Worm (Caenorhabditis elegans) whole organism, young adult: Measurements from ENCODE around the gene C01G10.1.
A peak's percentile ranks its signal among the peaks of the same experiment; 100 is the strongest.

Experiments
- B0019.2 ChIP-seq: fragments of 200-800 bp; sonication (Bioruptor generic); conservative IDR thresholded peaks from 2 replicates; pipeline ENCODE4 v1.3.6; 2022; ENCODE audit warnings: missing genetic modification reagents, missing genetic modification characterization, missing compliant biosample characterization
- B0035.1 ChIP-seq: sonication (generic microtip); optimal IDR thresholded peaks from 2 replicates; lab custom pipeline; 2016; ENCODE audit warnings: missing genetic modification characterization, mild to moderate bottlenecking, missing compliant biosample characterization, missing genotype, missing genetic modification reagents
- C17E4.6 ChIP-seq: fragments of 200-800 bp; sonication (Bioruptor generic); IDR thresholded peaks from 2 replicates; pipeline ENCODE4 v1.3.6; 2022; ENCODE audit warnings: missing genetic modification reagents, missing genetic modification characterization, missing compliant biosample characterization
- F33H1.4 ChIP-seq: fragments of 200-800 bp; sonication (Bioruptor generic); IDR thresholded peaks from 2 replicates; pipeline ENCODE4 v1.3.6; 2022; ENCODE audit warnings: missing genetic modification reagents, missing genetic modification characterization, missing compliant biosample characterization
- F39B2.1 ChIP-seq: fragments of 200-800 bp; sonication (Bioruptor generic); IDR thresholded peaks from 2 replicates; pipeline ENCODE4 v1.3.6; 2022; ENCODE audit warnings: missing genetic modification reagents, missing genetic modification characterization, missing compliant biosample characterization
- F49E8.2 ChIP-seq: sonication (generic microtip); optimal IDR thresholded peaks from 3 replicates; lab custom pipeline; 2017; ENCODE audit warnings: missing genetic modification characterization, mild to moderate bottlenecking, missing compliant biosample characterization, antibody characterized with exemption, moderate library complexity; ENCODE audit not compliant: insufficient read depth
- F52B5.7 ChIP-seq: sonication (generic microtip); optimal IDR thresholded peaks from 2 replicates; lab custom pipeline; 2016; ENCODE audit warnings: mild to moderate bottlenecking, missing genetic modification characterization, missing compliant biosample characterization
- F57A8.1 ChIP-seq: fragments of 200-800 bp; sonication (Bioruptor generic); optimal IDR thresholded peaks from 2 replicates; lab custom pipeline; 2018; ENCODE audit warnings: mild to moderate bottlenecking, missing genetic modification characterization, moderate library complexity, missing compliant biosample characterization
- K12H6.12 ChIP-seq: fragments of 200-800 bp; sonication (Bioruptor generic); optimal IDR thresholded peaks from 2 replicates; lab custom pipeline; 2018; ENCODE audit warnings: mild to moderate bottlenecking, missing genetic modification characterization, missing compliant biosample characterization
- T26A5.8 ChIP-seq: sonication (generic microtip); optimal IDR thresholded peaks from 2 replicates; lab custom pipeline; 2016; ENCODE audit warnings: missing genetic modification characterization, missing compliant biosample characterization
- ZK185.1 ChIP-seq: sonication (generic microtip); optimal IDR thresholded peaks from 2 replicates; lab custom pipeline; 2016; ENCODE audit warnings: mild to moderate bottlenecking, missing genetic modification characterization, missing compliant biosample characterization; ENCODE audit not compliant: poor library complexity, severe bottlenecking
- aptf-2 ChIP-seq: fragments of 200-800 bp; sonication (Bioruptor generic); conservative IDR thresholded peaks from 2 replicates; pipeline ENCODE4 v1.3.6; 2022; ENCODE audit warnings: missing genetic modification reagents, missing genetic modification characterization, missing compliant biosample characterization
- aptf-3 ChIP-seq: fragments of 200-800 bp; sonication (Bioruptor generic); IDR thresholded peaks from 2 replicates; pipeline ENCODE4 v1.3.6; 2022; ENCODE audit warnings: missing genetic modification characterization, missing compliant biosample characterization
- bed-1 ChIP-seq: fragments of 200-800 bp; sonication (Bioruptor generic); IDR thresholded peaks from 2 replicates; pipeline ENCODE4 v1.3.6; 2022; ENCODE audit warnings: missing genetic modification reagents, missing genetic modification characterization, missing compliant biosample characterization
- ccch-3 ChIP-seq: fragments of 200-800 bp; sonication (Bioruptor generic); optimal IDR thresholded peaks from 2 replicates; lab custom pipeline; 2018; ENCODE audit warnings: mild to moderate bottlenecking, missing genetic modification characterization, missing compliant biosample characterization
- cebp-1 ChIP-seq, 2 experiments: fragments of 200-800 bp in 1 of 2; sonication (Bioruptor generic) in 1 of 2; sonication (generic microtip) in 1 of 2; IDR thresholded peaks in 1 of 2; optimal IDR thresholded peaks in 1 of 2; 2 replicates each; pipeline versions ENCODE4 v1.3.6 to Lab custom; 2017 to 2022; ENCODE audit warnings: missing compliant biosample characterization in 2 of 2, missing genetic modification characterization in 2 of 2, mild to moderate bottlenecking in 1 of 2, missing genetic modification reagents in 1 of 2, moderate library complexity in 1 of 2
- ceh-100 ChIP-seq: fragments of 200-800 bp; sonication (Bioruptor generic); IDR thresholded peaks from 2 replicates; pipeline ENCODE4 v1.3.6; 2022; ENCODE audit warnings: missing genetic modification reagents, missing genetic modification characterization, missing compliant biosample characterization
- ceh-79 ChIP-seq: sonication (generic microtip); optimal IDR thresholded peaks from 2 replicates; lab custom pipeline; 2017; ENCODE audit warnings: mild to moderate bottlenecking, missing genetic modification characterization, missing compliant biosample characterization
- ceh-91 ChIP-seq: fragments of 200-800 bp; sonication (Bioruptor generic); IDR thresholded peaks from 2 replicates; pipeline ENCODE4 v1.3.6; 2022; ENCODE audit warnings: missing genetic modification reagents, missing genetic modification characterization, missing compliant biosample characterization
- die-1 ChIP-seq: sonication (generic microtip); optimal IDR thresholded peaks from 2 replicates; lab custom pipeline; 2016; ENCODE audit warnings: missing genotype, mild to moderate bottlenecking, missing genetic modification characterization, missing compliant biosample characterization
- dox-1 ChIP-seq: fragments of 200-800 bp; sonication (Bioruptor generic); IDR thresholded peaks from 2 replicates; pipeline ENCODE4 v1.3.6; 2022; ENCODE audit warnings: missing genetic modification reagents, missing genetic modification characterization, missing compliant biosample characterization
- egrh-3 ChIP-seq: fragments of 200-800 bp; sonication (Bioruptor generic); IDR thresholded peaks from 2 replicates; pipeline ENCODE4 v1.3.6; 2022; ENCODE audit warnings: missing genetic modification reagents, missing genetic modification characterization, missing compliant biosample characterization
- hmg-20 ChIP-seq: fragments of 200-800 bp; sonication (Bioruptor generic); IDR thresholded peaks from 2 replicates; pipeline ENCODE4 v1.3.6; 2022; ENCODE audit warnings: missing genetic modification reagents, missing genetic modification characterization, missing compliant biosample characterization
- hrde-1 ChIP-seq: sonication (generic microtip); optimal IDR thresholded peaks from 2 replicates; lab custom pipeline; 2016; ENCODE audit warnings: missing genetic modification characterization, mild to moderate bottlenecking, missing compliant biosample characterization, moderate library complexity, missing genotype, missing genetic modification reagents, borderline replicate concordance
- lag-1 ChIP-seq: fragments of 200-800 bp; sonication (Bioruptor generic); IDR thresholded peaks from 2 replicates; pipeline ENCODE4 v1.3.6; 2022; ENCODE audit warnings: missing genetic modification reagents, missing genetic modification characterization, missing compliant biosample characterization
- let-607 ChIP-seq, 2 experiments: fragments of 200-800 bp in 1 of 2; sonication (Bioruptor generic) in 1 of 2; sonication (generic microtip) in 1 of 2; optimal IDR thresholded peaks; 2 replicates each; lab custom pipeline; 2016 to 2018; ENCODE audit warnings: mild to moderate bottlenecking in 2 of 2, missing compliant biosample characterization in 2 of 2, missing genetic modification characterization in 2 of 2, moderate library complexity in 2 of 2, missing genotype in 1 of 2
- lin-26 ChIP-seq: fragments of 200-800 bp; sonication (Bioruptor generic); IDR thresholded peaks from 2 replicates; pipeline ENCODE4 v1.3.6; 2022; ENCODE audit warnings: missing genetic modification reagents, missing genetic modification characterization, missing compliant biosample characterization
- lin-40 ChIP-seq: sonication (generic microtip); optimal IDR thresholded peaks from 2 replicates; lab custom pipeline; 2016; ENCODE audit warnings: missing genetic modification characterization, mild to moderate bottlenecking, missing compliant biosample characterization, missing genotype, missing genetic modification reagents
- lir-1 ChIP-seq: fragments of 200-800 bp; sonication (Bioruptor generic); conservative IDR thresholded peaks from 2 replicates; pipeline ENCODE4 v1.3.6; 2022; ENCODE audit warnings: missing genetic modification reagents, missing genetic modification characterization, missing compliant biosample characterization
- lsl-1 ChIP-seq: fragments of 200-800 bp; sonication (Bioruptor generic); optimal IDR thresholded peaks from 2 replicates; lab custom pipeline; 2018; ENCODE audit warnings: mild to moderate bottlenecking, missing genetic modification characterization, moderate library complexity, missing compliant biosample characterization
- lsy-27 ChIP-seq: sonication (generic microtip); optimal IDR thresholded peaks from 2 replicates; lab custom pipeline; 2017; ENCODE audit warnings: missing genetic modification characterization, mild to moderate bottlenecking, missing compliant biosample characterization, antibody characterized with exemption, missing genotype, borderline replicate concordance; ENCODE audit not compliant: insufficient read depth
- nhr-179 ChIP-seq: sonication (generic microtip); optimal IDR thresholded peaks from 2 replicates; lab custom pipeline; 2016; ENCODE audit warnings: mild to moderate bottlenecking, missing genetic modification characterization, missing compliant biosample characterization
- rpc-1 ChIP-seq, 2 experiments: fragments of 150-350 bp in 1 of 2; sonication (generic microtip) in 1 of 2; optimal IDR thresholded peaks; 2 replicates each; lab custom pipeline; 2014 to 2018; ENCODE audit warnings: missing biosample characterization in 1 of 2, missing genetic modification characterization in 1 of 2, missing genetic modification reagents in 1 of 2, missing genotype in 1 of 2
- sdz-38 ChIP-seq: sonication (generic microtip); optimal IDR thresholded peaks from 2 replicates; lab custom pipeline; 2016; ENCODE audit warnings: missing genotype, missing genetic modification characterization, missing compliant biosample characterization
- sea-2 ChIP-seq: fragments of 200-800 bp; sonication (Bioruptor generic); IDR thresholded peaks from 2 replicates; pipeline ENCODE4 v1.3.6; 2022; ENCODE audit warnings: missing genetic modification characterization, missing compliant biosample characterization
- snpc-1.1 ChIP-seq: sonication (generic microtip); optimal IDR thresholded peaks from 2 replicates; lab custom pipeline; 2017; ENCODE audit warnings: missing genetic modification characterization, mild to moderate bottlenecking, missing compliant biosample characterization, antibody characterized with exemption, moderate library complexity, missing genotype, missing genetic modification reagents; ENCODE audit not compliant: insufficient read depth
- snpc-1.3 ChIP-seq: sonication (generic microtip); optimal IDR thresholded peaks from 2 replicates; lab custom pipeline; 2017; ENCODE audit warnings: missing genetic modification characterization, mild to moderate bottlenecking, missing compliant biosample characterization, antibody characterized with exemption, moderate library complexity, missing genotype, missing genetic modification reagents; ENCODE audit not compliant: insufficient read depth
- snpc-4 ChIP-seq, 5 experiments: fragments of 150-350 bp in 1 of 5; sonication (generic microtip) in 4 of 5; optimal IDR thresholded peaks; 2 replicates each; lab custom pipeline; 2014 to 2018; ENCODE audit warnings: missing genetic modification characterization in 5 of 5, missing biosample characterization in 3 of 5, antibody characterized with exemption in 2 of 5, mild to moderate bottlenecking in 2 of 5, missing compliant biosample characterization in 2 of 5, missing genotype in 2 of 5, moderate library complexity in 2 of 5, missing genetic modification reagents in 1 of 5
- tlf-1 ChIP-seq: fragments of 200-800 bp; sonication (Bioruptor generic); optimal IDR thresholded peaks from 2 replicates; lab custom pipeline; 2018; ENCODE audit warnings: mild to moderate bottlenecking, missing genetic modification characterization, missing compliant biosample characterization
- unc-62 ChIP-seq: fragments of 150-350 bp; optimal IDR thresholded peaks from 2 replicates; lab custom pipeline; 2014; ENCODE audit warnings: missing biosample characterization, missing genetic modification reagents, missing genetic modification characterization
- ztf-18 ChIP-seq: sonication (generic microtip); optimal IDR thresholded peaks from 2 replicates; lab custom pipeline; 2016; ENCODE audit warnings: missing genotype, mild to moderate bottlenecking, missing genetic modification characterization, missing compliant biosample characterization
- ztf-25 ChIP-seq: fragments of 200-800 bp; sonication (Bioruptor generic); IDR thresholded peaks from 2 replicates; pipeline ENCODE4 v1.3.6; 2022; ENCODE audit warnings: missing genetic modification reagents, missing genetic modification characterization, missing compliant biosample characterization
- ztf-28 ChIP-seq: fragments of 200-800 bp; sonication (Bioruptor generic); IDR thresholded peaks from 2 replicates; pipeline ENCODE4 v1.3.6; 2022; ENCODE audit warnings: missing genetic modification reagents, missing genetic modification characterization, missing compliant biosample characterization
- ztf-6 ChIP-seq: fragments of 200-800 bp; sonication (Bioruptor generic); IDR thresholded peaks from 2 replicates; pipeline ENCODE4 v1.3.6; 2022; ENCODE audit warnings: missing genetic modification reagents, missing genetic modification characterization, missing compliant biosample characterization

Gene C01G10.1

ce11 chrV:15082291-15082690 is 17.3 kb upstream of the C01G10.1 start, which contains the start of the genes C01G10.10 and C01G10.9 (continued):
- TF ChIP-seq F49E8.2 (tag; lab: Kevin White, UChicago) (no peak), ztf-18 (no peak), aptf-2 (GFP tag; lab: Robert Waterston, UW) (no peak), egrh-3 (GFP tag; lab: Robert Waterston, UW) (no peak), tlf-1 (GFP tag; lab: Kevin White, UChicago) (no peak), cebp-1 (GFP tag; IDR thresholded peaks at IDR 0.05; lab: Robert Waterston, UW) (no peak), cebp-1 (tag; optimal IDR thresholded peaks at IDR 0.05; lab: Kevin White, UChicago) (peak; percentile 31), F57A8.1 (GFP tag; lab: Kevin White, UChicago) (no peak), bed-1 (GFP tag; lab: Robert Waterston, UW) (no peak), ztf-28 (GFP tag; lab: Robert Waterston, UW) (no peak), unc-62 (GFP tag; lab: Kevin White, UChicago) (no peak), ceh-100 (GFP tag; lab: Robert Waterston, UW) (peak; percentile 43; the same call in 1 of the 2 replicates)
- TF ChIP-seq, all 124 proteins: peak for 22

ce11 chrV:15083659-15084058 is 15.9 kb upstream of the C01G10.1 start:
- TF ChIP-seq ceh-91 (GFP tag; lab: Robert Waterston, UW): no peak
- no peak for TF ChIP-seq sea-2 (GFP tag; lab: Robert Waterston, UW)
- TF ChIP-seq snpc-1.1 (tag; lab: Kevin White, UChicago): no peak
- no peak for TF ChIP-seq aptf-3
- TF ChIP-seq ccch-3 (GFP tag; lab: Kevin White, UChicago): no peak
- TF ChIP-seq bed-1 (GFP tag; lab: Robert Waterston, UW): no peak
- no peak for TF ChIP-seq rpc-1 (optimal IDR thresholded peaks at IDR 0.05; lab: Kevin White, UChicago)
- no peak for TF ChIP-seq rpc-1 (tag; optimal IDR thresholded peaks at IDR 0.05; lab: Kevin White, UChicago)
- TF ChIP-seq ceh-79 (tag; lab: Kevin White, UChicago): no peak
- TF ChIP-seq B0019.2 (GFP tag; lab: Robert Waterston, UW): no peak
- TF ChIP-seq lag-1 (GFP tag; lab: Robert Waterston, UW): no peak
- no peak for TF ChIP-seq F33H1.4 (GFP tag; lab: Robert Waterston, UW)
- TF ChIP-seq K12H6.12: no peak
- no peak for TF ChIP-seq ceh-100 (GFP tag; lab: Robert Waterston, UW)
- no peak for TF ChIP-seq sdz-38
- TF ChIP-seq let-607 (tag; optimal IDR thresholded peaks at IDR 0.05; lab: Kevin White, UChicago): no peak
- no peak for TF ChIP-seq F52B5.7
- no peak for TF ChIP-seq C17E4.6
- TF ChIP-seq B0035.1: no peak
- no peak for TF ChIP-seq snpc-1.3
- peak; percentile 5 for TF ChIP-seq die-1 (tag; lab: Kevin White, UChicago)
- no peak for TF ChIP-seq lin-40 (tag; lab: Kevin White, UChicago)
- no peak for TF ChIP-seq lir-1 (GFP tag; lab: Robert Waterston, UW)
- TF ChIP-seq hmg-20 (GFP tag; lab: Robert Waterston, UW): no peak
- TF ChIP-seq ztf-6 (GFP tag; lab: Robert Waterston, UW): no peak
- peak; percentile 30 for TF ChIP-seq ZK185.1 (tag; lab: Kevin White, UChicago)
- TF ChIP-seq hrde-1 (tag; lab: Kevin White, UChicago): no peak
- no peak for TF ChIP-seq F49E8.2 (tag; lab: Kevin White, UChicago)
- TF ChIP-seq lsl-1: peak; percentile 30
- TF ChIP-seq snpc-4 (GFP tag; optimal IDR thresholded peaks at IDR 0.05; lab: Kevin White, UChicago): no peak
- TF ChIP-seq snpc-4 (tag; optimal IDR thresholded peaks at IDR 0.05; lab: Kevin White, UChicago): peak in 1 of 4 experiments; percentile 28
- TF ChIP-seq F39B2.1: no peak
- TF ChIP-seq dox-1 (GFP tag; lab: Robert Waterston, UW): no peak
- no peak for TF ChIP-seq nhr-179 (tag; lab: Kevin White, UChicago)
- TF ChIP-seq ztf-25 (GFP tag; lab: Robert Waterston, UW): no peak
- no peak for TF ChIP-seq T26A5.8 (tag; lab: Kevin White, UChicago)
- TF ChIP-seq lsy-27 (tag; lab: Kevin White, UChicago): no peak
- no peak for TF ChIP-seq lin-26 (GFP tag; lab: Robert Waterston, UW)
